Worm (Caenorhabditis elegans) whole organism, early embryonic: Measurements from ENCODE around the gene F40F8.11.

Experiments
- B0310.2 ChIP-seq: sonication (generic microtip); optimal IDR thresholded peaks from 2 replicates; lab custom pipeline; 2016; ENCODE audit warnings: mild to moderate bottlenecking, missing genetic modification characterization, missing compliant biosample characterization
- F13C5.2 ChIP-seq: sonication (generic microtip); optimal IDR thresholded peaks from 2 replicates; lab custom pipeline; 2017; ENCODE audit warnings: mild to moderate bottlenecking, missing genetic modification characterization, inconsistent platforms, missing compliant biosample characterization
- aly-1 ChIP-seq: sonication (generic microtip); optimal IDR thresholded peaks from 2 replicates; lab custom pipeline; 2016; ENCODE audit warnings: missing genetic modification characterization, missing compliant biosample characterization
- ama-1 ChIP-seq: fragments of 150-350 bp; optimal IDR thresholded peaks from 2 replicates; lab custom pipeline; 2014
- ceh-13 ChIP-seq: fragments of 200-800 bp; sonication (Bioruptor generic); optimal IDR thresholded peaks from 2 replicates; lab custom pipeline; 2018; ENCODE audit warnings: mild to moderate bottlenecking, missing genetic modification characterization, missing compliant biosample characterization
- ceh-36 ChIP-seq: sonication (generic microtip); optimal IDR thresholded peaks from 2 replicates; lab custom pipeline; 2016; ENCODE audit warnings: missing genetic modification characterization, inconsistent platforms, missing compliant biosample characterization
- ets-7 ChIP-seq: sonication (generic microtip); optimal IDR thresholded peaks from 2 replicates; lab custom pipeline; 2016; ENCODE audit warnings: missing genotype, missing genetic modification characterization, missing compliant biosample characterization
- flt-1 ChIP-seq: fragments of 200-800 bp; sonication (Bioruptor generic); IDR thresholded peaks from 2 replicates; pipeline ENCODE4 v1.3.6; 2022; ENCODE audit warnings: missing genetic modification characterization, missing compliant biosample characterization
- hmbx-1 ChIP-seq: sonication (generic microtip); optimal IDR thresholded peaks from 2 replicates; lab custom pipeline; 2016; ENCODE audit warnings: mild to moderate bottlenecking, missing genetic modification characterization, missing compliant biosample characterization
- hmg-4 ChIP-seq: fragments of 200-800 bp; sonication (Bioruptor generic); optimal IDR thresholded peaks from 2 replicates; lab custom pipeline; 2018; ENCODE audit warnings: mild to moderate bottlenecking, missing genetic modification characterization, missing compliant biosample characterization
- hnd-1 ChIP-seq: sonication (generic microtip); optimal IDR thresholded peaks from 2 replicates; lab custom pipeline; 2016; ENCODE audit warnings: missing genetic modification characterization, missing compliant biosample characterization
- pes-1 ChIP-seq: fragments of 200-800 bp; sonication (Bioruptor generic); IDR thresholded peaks from 2 replicates; pipeline ENCODE4 v1.3.6; 2022; ENCODE audit warnings: missing genetic modification reagents, missing genetic modification characterization, missing compliant biosample characterization
- scrt-1 ChIP-seq: fragments of 200-800 bp; sonication (Bioruptor generic); IDR thresholded peaks from 2 replicates; pipeline ENCODE4 v1.3.6; 2022; ENCODE audit warnings: missing genetic modification characterization, missing compliant biosample characterization
- sea-1 ChIP-seq: fragments of 200-800 bp; sonication (Bioruptor generic); conservative IDR thresholded peaks from 2 replicates; pipeline ENCODE4 v1.3.6; 2022; ENCODE audit warnings: missing genetic modification characterization, missing compliant biosample characterization
- tbx-11 ChIP-seq: fragments of 200-800 bp; sonication (Bioruptor generic); IDR thresholded peaks from 2 replicates; pipeline ENCODE4 v1.3.6; 2022; ENCODE audit warnings: missing genetic modification characterization, missing compliant biosample characterization
- tbx-37 ChIP-seq: fragments of 200-800 bp; sonication (Bioruptor generic); conservative IDR thresholded peaks from 2 replicates; pipeline ENCODE4 v1.3.6; 2022; ENCODE audit warnings: missing genetic modification reagents, missing genetic modification characterization, missing compliant biosample characterization
- tra-4 ChIP-seq: sonication (generic microtip); optimal IDR thresholded peaks from 2 replicates; lab custom pipeline; 2017; ENCODE audit warnings: missing genetic modification characterization, missing compliant biosample characterization

The F40F8.11 gene

DNA sequence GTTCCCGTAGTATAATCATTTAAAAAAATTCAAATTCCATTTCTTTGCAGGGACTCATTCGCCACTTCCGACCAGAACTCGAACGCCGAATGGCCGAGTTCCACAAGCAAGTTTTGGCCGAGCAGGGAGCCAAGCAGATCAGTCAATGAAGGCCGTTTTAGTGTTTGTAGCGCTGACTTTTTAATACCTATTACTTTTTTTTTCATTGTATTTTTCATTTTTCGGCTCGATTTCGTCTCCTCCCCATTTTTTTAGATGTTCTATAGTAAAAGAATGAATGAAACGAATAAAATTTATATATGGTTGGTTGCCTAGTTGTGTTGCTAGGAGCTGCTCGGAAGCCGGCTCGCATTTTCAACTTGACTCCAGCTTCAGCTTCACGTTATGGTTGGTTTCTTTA is 32.5 kb downstream of the F40F8.11 start, which contains the start of gene C09H10.4:
C09H10.4 (plus strand) TSS at position 301 of the 400 bp plus-strand sequence.
- no peak for TF ChIP-seq ets-7
- no peak for TF ChIP-seq tra-4 (tag; lab: Kevin White, UChicago)
- TF ChIP-seq flt-1 (GFP tag; lab: Robert Waterston, UW) = no peak
- TF ChIP-seq pes-1 (GFP tag; lab: Robert Waterston, UW) = no peak

DNA sequence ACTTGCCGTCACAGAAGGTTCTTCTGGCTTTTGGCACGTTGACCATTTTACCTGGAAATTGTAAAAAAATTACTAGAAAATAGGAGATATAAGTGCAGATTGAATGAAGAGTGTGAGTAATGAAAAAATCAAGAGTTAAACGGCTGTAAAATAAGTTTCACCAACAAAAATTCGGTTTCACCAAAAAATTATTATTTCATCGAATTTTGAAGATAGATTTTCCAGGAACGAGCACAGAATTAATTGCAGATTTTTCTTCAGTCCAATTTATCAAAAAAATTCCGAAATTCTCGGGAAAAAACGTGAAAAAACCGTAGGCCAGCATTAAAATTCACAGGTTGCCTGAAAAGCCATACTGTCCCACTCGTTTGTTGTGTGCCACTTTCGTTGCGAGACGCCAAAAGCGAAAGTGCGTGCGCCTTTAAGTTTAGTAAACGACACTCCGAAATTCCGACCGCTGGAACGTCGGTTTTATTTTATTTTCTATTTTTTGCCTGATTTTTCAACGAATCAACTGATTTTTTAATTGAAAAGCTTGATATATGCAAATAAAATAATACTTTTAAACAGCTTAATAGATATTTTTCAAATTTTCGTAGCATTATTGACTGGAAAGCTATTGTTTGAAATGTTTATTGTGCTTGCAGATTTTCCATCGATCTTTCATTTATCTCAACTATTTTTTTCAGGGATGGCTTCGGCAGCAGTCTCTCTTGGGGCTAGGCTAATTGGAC is 35.1 kb downstream of the F40F8.11 start, which contains the start of the genes rpl-36.A and nuo-1:
rpl-36.A (minus strand) TSS at position 51 of the 734 bp plus-strand sequence.
nuo-1 (plus strand) TSS at position 684 of the 734 bp plus-strand sequence.
- TF ChIP-seq ets-7 (no peak), F13C5.2 (tag; lab: Kevin White, UChicago) (peak; percentile 23), tbx-37 (GFP tag; lab: Robert Waterston, UW) (0 out of 2 replicates have a peak, but pooled peaks have one; percentile 18)

DNA sequence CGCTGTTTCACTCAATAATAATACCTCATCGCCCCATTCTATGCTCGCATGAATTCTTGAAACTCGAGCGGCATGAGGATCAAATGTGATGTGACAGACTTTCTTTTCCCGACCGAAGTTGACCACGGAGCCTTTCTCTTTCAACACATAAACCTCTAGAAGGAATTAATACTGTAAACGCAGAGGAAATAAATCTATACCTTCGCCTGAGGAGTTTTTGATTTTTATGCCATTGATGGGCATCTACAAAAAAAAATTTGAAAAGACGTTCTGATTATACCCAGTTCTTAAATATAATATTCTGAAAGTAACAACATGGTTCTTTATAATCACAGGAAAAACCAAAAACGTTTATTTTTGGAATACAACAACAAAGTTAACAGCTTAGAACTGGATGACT is 36.2 kb downstream of the F40F8.11 start, which contains the start of gene nbs-1:
nbs-1 (minus strand) TSS at position 246 of the 400 bp plus-strand sequence.
- no peak for TF ChIP-seq F13C5.2 (tag; lab: Kevin White, UChicago)
- TF ChIP-seq ceh-13 (GFP tag; lab: Kevin White, UChicago) = no peak
- TF ChIP-seq pes-1 (GFP tag; lab: Robert Waterston, UW) = no peak
- TF ChIP-seq ama-1 (lab: Kevin White, UChicago) = no peak
- TF ChIP-seq scrt-1 (GFP tag; lab: Robert Waterston, UW) = no peak
- TF ChIP-seq hmbx-1 (tag; lab: Kevin White, UChicago) = no peak
- no peak for TF ChIP-seq tbx-37 (GFP tag; lab: Robert Waterston, UW)
- no peak for TF ChIP-seq hmg-4 (GFP tag; lab: Kevin White, UChicago)
- TF ChIP-seq hnd-1 = no peak
- TF ChIP-seq tra-4 (tag; lab: Kevin White, UChicago) = no peak

DNA sequence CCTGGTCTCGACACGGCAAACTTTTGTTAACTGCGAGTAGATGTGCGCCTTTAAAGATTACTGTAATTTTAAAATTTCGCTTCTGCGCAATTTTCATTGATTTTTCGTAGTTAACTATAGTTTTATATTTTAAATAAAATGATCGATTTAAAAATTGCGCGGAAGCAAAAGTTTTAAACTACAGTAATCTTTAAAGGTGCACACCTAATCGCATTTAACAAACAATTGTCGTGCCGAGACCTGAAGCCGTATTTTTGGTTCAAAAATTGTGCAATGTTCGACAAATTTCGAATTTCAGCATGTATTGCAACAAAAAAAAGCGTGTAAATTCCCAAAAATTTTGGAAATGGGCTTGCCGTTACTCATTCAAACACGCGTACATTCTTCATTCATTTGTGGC is 38.0 kb downstream of the F40F8.11 start:
- TF ChIP-seq aly-1 (tag; lab: Kevin White, UChicago) (no peak), ceh-13 (GFP tag; lab: Kevin White, UChicago) (no peak), B0310.2 (no peak), hmbx-1 (tag; lab: Kevin White, UChicago) (no peak), flt-1 (GFP tag; lab: Robert Waterston, UW) (no peak), ama-1 (lab: Kevin White, UChicago) (no peak), ceh-36 (tag; lab: Kevin White, UChicago) (no peak), tbx-37 (GFP tag; lab: Robert Waterston, UW) (no peak)

DNA sequence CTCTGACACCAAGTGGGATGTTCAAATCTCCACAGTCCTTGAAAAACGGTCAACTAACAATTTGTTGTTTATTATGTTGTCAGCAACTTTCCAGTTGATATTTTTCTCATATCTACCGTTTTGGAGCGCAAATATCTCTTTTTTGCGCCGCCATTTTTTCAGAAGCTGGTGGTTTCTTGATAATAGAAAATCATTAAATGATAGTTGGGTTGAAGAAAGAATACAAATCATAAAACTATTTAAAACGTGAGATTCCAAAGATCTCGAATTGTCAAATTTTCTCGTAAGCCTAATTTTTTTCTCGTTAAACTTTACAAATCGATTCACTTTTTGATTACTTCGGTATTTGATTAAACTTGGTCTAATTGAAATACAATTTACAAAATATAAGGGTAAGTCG is 40.0 kb downstream of the F40F8.11 start, which contains the start of gene rpl-42:
rpl-42 (plus strand) TSS at position 301 of the 400 bp plus-strand sequence.
- TF ChIP-seq ets-7 = no peak

DNA sequence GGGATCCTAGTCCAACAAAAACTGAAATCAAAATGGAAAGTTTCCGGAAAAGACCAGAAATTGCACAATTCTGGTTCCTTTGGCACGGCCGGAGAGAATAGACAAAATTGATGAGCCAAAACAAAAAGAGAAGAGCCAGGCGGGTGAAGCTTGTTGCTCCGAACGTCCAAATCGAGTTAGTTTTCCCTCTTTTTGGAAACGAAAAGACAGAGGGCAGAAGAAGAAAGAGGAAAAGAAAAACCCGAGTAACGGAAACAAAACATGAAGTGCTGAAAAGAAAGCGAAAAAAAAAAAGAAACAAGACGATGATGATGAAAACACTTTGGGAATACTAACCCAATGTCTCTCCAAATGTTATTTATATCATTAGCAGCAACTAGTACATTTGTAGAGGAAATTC is 40.8 kb downstream of the F40F8.11 start:
- TF ChIP-seq pes-1 (GFP tag; lab: Robert Waterston, UW) (no peak), hmg-4 (GFP tag; lab: Kevin White, UChicago) (no peak), scrt-1 (GFP tag; lab: Robert Waterston, UW) (no peak), flt-1 (GFP tag; lab: Robert Waterston, UW) (no peak), sea-1 (GFP tag; lab: Robert Waterston, UW) (no peak), aly-1 (tag; lab: Kevin White, UChicago) (no peak), ceh-13 (GFP tag; lab: Kevin White, UChicago) (no peak), ets-7 (no peak), F13C5.2 (tag; lab: Kevin White, UChicago) (no peak), hmbx-1 (tag; lab: Kevin White, UChicago) (no peak), ceh-36 (tag; lab: Kevin White, UChicago) (no peak), tra-4 (tag; lab: Kevin White, UChicago) (no peak), tbx-37 (GFP tag; lab: Robert Waterston, UW) (no peak), ama-1 (lab: Kevin White, UChicago) (no peak), hnd-1 (no peak), tbx-11 (GFP tag; lab: Robert Waterston, UW) (no peak), B0310.2 (no peak)

DNA sequence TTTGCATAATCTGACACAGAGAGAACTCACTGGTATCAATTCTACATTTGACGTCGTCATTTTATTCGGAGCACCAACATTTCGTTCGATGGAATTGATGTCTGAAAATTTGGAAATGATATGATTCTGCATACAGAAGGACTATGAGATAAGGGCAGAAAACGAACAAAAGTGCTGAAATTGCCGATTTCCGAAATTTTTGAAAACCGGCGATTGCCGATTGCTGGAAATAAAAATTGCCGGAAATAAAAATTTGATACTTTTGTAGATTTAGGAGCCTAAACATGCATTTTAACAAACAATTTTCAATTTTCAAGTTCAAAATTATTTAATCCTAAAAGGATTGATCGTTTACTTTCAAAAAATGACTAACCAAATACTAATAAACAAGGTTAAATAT is 43.0 kb downstream of the F40F8.11 start, which contains the start of gene unc-53:
unc-53 (minus strand) TSS at position 101 of the 400 bp plus-strand sequence.
- TF ChIP-seq hmbx-1 (tag; lab: Kevin White, UChicago) (no peak), ceh-36 (tag; lab: Kevin White, UChicago) (no peak), ceh-13 (GFP tag; lab: Kevin White, UChicago) (no peak), tra-4 (tag; lab: Kevin White, UChicago) (no peak), hnd-1 (no peak), B0310.2 (no peak), hmg-4 (GFP tag; lab: Kevin White, UChicago) (no peak), scrt-1 (GFP tag; lab: Robert Waterston, UW) (no peak), aly-1 (tag; lab: Kevin White, UChicago) (no peak), tbx-11 (GFP tag; lab: Robert Waterston, UW) (no peak), F13C5.2 (tag; lab: Kevin White, UChicago) (no peak), ama-1 (lab: Kevin White, UChicago) (no peak), pes-1 (GFP tag; lab: Robert Waterston, UW) (no peak), ets-7 (no peak), sea-1 (GFP tag; lab: Robert Waterston, UW) (no peak)
